Fruit fly (Drosophila melanogaster): Measurements from ENCODE around the gene CG3277.

DNA sequence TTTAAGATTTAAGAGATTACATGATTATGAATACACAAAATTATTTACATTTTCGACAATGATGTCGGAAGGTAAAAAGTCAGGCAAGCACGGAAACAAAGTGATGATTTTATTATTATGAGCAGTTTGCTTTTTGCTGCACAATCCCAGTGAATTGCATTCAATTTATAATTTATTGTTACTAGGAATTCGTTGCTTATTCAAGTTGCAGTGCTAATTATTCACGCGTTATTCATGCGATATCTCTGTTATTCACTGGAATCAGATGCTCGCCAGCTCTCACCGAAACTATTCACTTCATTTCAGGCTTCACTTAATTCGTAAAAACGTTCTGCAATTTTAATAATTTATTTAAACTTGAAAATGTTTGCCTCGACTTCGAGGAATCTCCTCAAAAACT is 49.9 kb downstream of the CG3277 start:
- no peak for TF ChIP-seq Rel (GFP tag; optimal IDR thresholded peaks at IDR 0.05)
- no peak for TF ChIP-seq Rel (tag; optimal IDR thresholded peaks at IDR 0.05)
- no peak for TF ChIP-seq OdsH (GFP tag; optimal IDR thresholded peaks at IDR 0.05)
- no peak for TF ChIP-seq h (GFP tag; optimal IDR thresholded peaks at IDR 0.05)
- no peak for TF ChIP-seq sage (GFP tag; optimal IDR thresholded peaks at IDR 0.05)
- no peak for TF ChIP-seq lola (GFP tag; optimal IDR thresholded peaks at IDR 0.05)
- no peak for TF ChIP-seq fru (GFP tag; optimal IDR thresholded peaks at IDR 0.05)
- TF ChIP-seq rgr (GFP tag; optimal IDR thresholded peaks at IDR 0.05), result no peak
- TF ChIP-seq Dif (GFP tag; optimal IDR thresholded peaks at IDR 0.05; ENCODE audit: partially characterized antibody), result no peak

All from whole organism, wandering third instar larva.